Fruit fly (Drosophila melanogaster) whole organism, embryonic: ENCODE data around the gene CG31089.

Experiments used
- B-H1 ChIP-seq: fragments of 200-800 bp; sonication (Bioruptor generic); IDR thresholded peaks from 3 replicates; pipeline ENCODE4 v1.3.6; 2022; ENCODE audit warnings: missing biosample characterization, missing genetic modification characterization
- Bgb ChIP-seq: fragments of 200-800 bp; sonication (Bioruptor generic); IDR thresholded peaks from 2 replicates; pipeline ENCODE4 v1.3.6; 2022; ENCODE audit warnings: missing biosample characterization, missing genetic modification characterization; ENCODE audit not compliant: partially characterized antibody
- CG11398 ChIP-seq: fragments of 200-800 bp; sonication (Bioruptor generic); optimal IDR thresholded peaks from 2 replicates; lab custom pipeline; 2016; ENCODE audit warnings: missing biosample characterization, missing genetic modification characterization
- CG12659 ChIP-seq: fragments of 200-800 bp; sonication (Bioruptor generic); optimal IDR thresholded peaks from 3 replicates; lab custom pipeline; 2017; ENCODE audit warnings: mild to moderate bottlenecking, missing biosample characterization, missing genetic modification reagents, missing genetic modification characterization
- CG12769 ChIP-seq: fragments of 200-800 bp; sonication (Bioruptor generic); optimal IDR thresholded peaks from 2 replicates; lab custom pipeline; 2019; ENCODE audit warnings: missing biosample characterization, mild to moderate bottlenecking, missing genetic modification characterization, moderate library complexity
- CG13287 ChIP-seq: fragments of 200-800 bp; sonication (Bioruptor generic); IDR thresholded peaks from 2 replicates; pipeline ENCODE4 v1.3.6; 2022; ENCODE audit warnings: missing biosample characterization, missing genetic modification characterization; ENCODE audit not compliant: partially characterized antibody
- CG14667 ChIP-seq: fragments of 200-800 bp; sonication (Bioruptor generic); IDR thresholded peaks from 2 replicates; pipeline ENCODE4 v1.3.6; 2022; ENCODE audit warnings: missing biosample characterization, missing genetic modification characterization
- CG1529 ChIP-seq: fragments of 200-800 bp; sonication (Bioruptor generic); optimal IDR thresholded peaks from 3 replicates; lab custom pipeline; 2018; ENCODE audit warnings: missing biosample characterization, missing genetic modification characterization
- CG15514 ChIP-seq: fragments of 200-800 bp; sonication (Bioruptor generic); optimal IDR thresholded peaks from 3 replicates; lab custom pipeline; 2017; ENCODE audit warnings: missing biosample characterization, missing genetic modification characterization, mild to moderate bottlenecking, moderate library complexity, missing genetic modification reagents
- CG17186 ChIP-seq: fragments of 200-800 bp; sonication (Bioruptor generic); optimal IDR thresholded peaks from 3 replicates; lab custom pipeline; 2017; ENCODE audit warnings: missing biosample characterization, missing genetic modification reagents, missing genetic modification characterization
- CG17328 ChIP-seq: fragments of 200-800 bp; sonication (Bioruptor generic); IDR thresholded peaks from 2 replicates; pipeline ENCODE4 v1.3.6; 2022; ENCODE audit warnings: missing biosample characterization, missing genetic modification characterization
- CG18476 ChIP-seq: fragments of 200-800 bp; sonication (Bioruptor generic); optimal IDR thresholded peaks from 2 replicates; lab custom pipeline; 2016; ENCODE audit warnings: missing biosample characterization, mild to moderate bottlenecking, missing genetic modification characterization
- CG2678 ChIP-seq: fragments of 200-800 bp; sonication (Bioruptor generic); optimal IDR thresholded peaks from 3 replicates; lab custom pipeline; 2019; ENCODE audit warnings: missing biosample characterization, mild to moderate bottlenecking, missing genetic modification characterization, moderate library complexity
- CG3281 ChIP-seq: fragments of 200-800 bp; sonication (Bioruptor generic); optimal IDR thresholded peaks from 3 replicates; lab custom pipeline; 2017; ENCODE audit warnings: missing biosample characterization, mild to moderate bottlenecking, missing genetic modification characterization
- CG34376 ChIP-seq: fragments of 200-800 bp; sonication (Bioruptor generic); optimal IDR thresholded peaks from 2 replicates; lab custom pipeline; 2018; ENCODE audit warnings: missing biosample characterization, mild to moderate bottlenecking, missing genetic modification characterization
- CG5953 ChIP-seq: fragments of 200-800 bp; sonication (Bioruptor generic); IDR thresholded peaks from 2 replicates; pipeline ENCODE4 v1.3.6; 2022; ENCODE audit warnings: missing biosample characterization, missing genetic modification characterization
- CG7372 ChIP-seq: fragments of 200-800 bp; sonication (Bioruptor generic); IDR thresholded peaks from 2 replicates; pipeline ENCODE4 v1.3.6; 2022; ENCODE audit warnings: missing biosample characterization, missing genetic modification characterization
- CG8089 ChIP-seq: fragments of 200-800 bp; sonication (Bioruptor generic); optimal IDR thresholded peaks from 3 replicates; lab custom pipeline; 2016; ENCODE audit warnings: missing biosample characterization, missing genetic modification characterization
- CG8281 ChIP-seq: fragments of 200-800 bp; sonication (Bioruptor generic); optimal IDR thresholded peaks from 2 replicates; lab custom pipeline; 2018; ENCODE audit warnings: missing biosample characterization, mild to moderate bottlenecking, missing genetic modification characterization, moderate library complexity
- CG9817 ChIP-seq: fragments of 200-800 bp; sonication (Bioruptor generic); optimal IDR thresholded peaks from 2 replicates; lab custom pipeline; 2018; ENCODE audit warnings: missing biosample characterization, mild to moderate bottlenecking, missing genetic modification characterization, moderate library complexity
- Camta ChIP-seq: fragments of 200-800 bp; sonication (Bioruptor generic); optimal IDR thresholded peaks from 2 replicates; lab custom pipeline; 2016; ENCODE audit warnings: missing biosample characterization, missing genetic modification characterization
- CrebB ChIP-seq: fragments of 200-800 bp; sonication (Bioruptor generic); optimal IDR thresholded peaks from 3 replicates; lab custom pipeline; 2018; ENCODE audit warnings: missing biosample characterization, mild to moderate bottlenecking, missing genetic modification characterization
- Dp ChIP-seq: fragments of 200-800 bp; sonication (Bioruptor generic); optimal IDR thresholded peaks from 2 replicates; lab custom pipeline; 2018; ENCODE audit warnings: missing biosample characterization, mild to moderate bottlenecking, missing genetic modification characterization, moderate library complexity
- Ets97D ChIP-seq: fragments of 200-800 bp; sonication (Bioruptor generic); optimal IDR thresholded peaks from 3 replicates; lab custom pipeline; 2016; ENCODE audit warnings: missing biosample characterization, missing genetic modification characterization
- HHEX ChIP-seq: fragments of 200-800 bp; sonication (Bioruptor generic); optimal IDR thresholded peaks from 3 replicates; lab custom pipeline; 2017; ENCODE audit warnings: missing biosample characterization, mild to moderate bottlenecking, missing genetic modification characterization, missing genetic modification reagents
- HLH54F ChIP-seq: fragments of 200-800 bp; sonication (Bioruptor generic); optimal IDR thresholded peaks from 3 replicates; lab custom pipeline; 2016; ENCODE audit warnings: missing biosample characterization, missing genetic modification characterization
- HmgD ChIP-seq: fragments of 200-800 bp; sonication (Bioruptor generic); optimal IDR thresholded peaks from 3 replicates; lab custom pipeline; 2016; ENCODE audit warnings: missing biosample characterization, missing genetic modification characterization
- Hmx ChIP-seq: fragments of 200-800 bp; sonication (Bioruptor generic); optimal IDR thresholded peaks from 2 replicates; lab custom pipeline; 2016; ENCODE audit warnings: missing biosample characterization, missing genetic modification characterization
- Hr3 ChIP-seq: fragments of 200-800 bp; sonication (Bioruptor generic); optimal IDR thresholded peaks from 3 replicates; lab custom pipeline; 2016; ENCODE audit warnings: missing biosample characterization, missing genetic modification characterization
- MBD-R2 ChIP-seq: fragments of 200-800 bp; sonication (Bioruptor generic); IDR thresholded peaks from 2 replicates; pipeline ENCODE4 v1.3.6; 2022; ENCODE audit warnings: missing biosample characterization, missing genetic modification characterization
- Max ChIP-seq: fragments of 200-800 bp; sonication (Bioruptor generic); optimal IDR thresholded peaks from 2 replicates; lab custom pipeline; 2016; ENCODE audit warnings: missing biosample characterization, mild to moderate bottlenecking, missing genetic modification characterization
- NK7.1 ChIP-seq: fragments of 200-800 bp; sonication (Bioruptor generic); optimal IDR thresholded peaks from 3 replicates; lab custom pipeline; 2016; ENCODE audit warnings: missing biosample characterization, missing genetic modification characterization
- NfI ChIP-seq: fragments of 200-800 bp; sonication (Bioruptor generic); optimal IDR thresholded peaks from 3 replicates; lab custom pipeline; 2018; ENCODE audit warnings: missing biosample characterization, mild to moderate bottlenecking, missing genetic modification characterization, moderate library complexity
- Rfx ChIP-seq: fragments of 200-800 bp; sonication (Bioruptor generic); IDR thresholded peaks from 2 replicates; pipeline ENCODE4 v1.3.6; 2022; ENCODE audit warnings: missing biosample characterization, missing genetic modification characterization
- bab2 ChIP-seq: fragments of 200-800 bp; sonication (Bioruptor generic); optimal IDR thresholded peaks from 2 replicates; lab custom pipeline; 2016; ENCODE audit warnings: missing biosample characterization, missing genetic modification characterization
- bbx ChIP-seq: fragments of 200-800 bp; sonication (Bioruptor generic); IDR thresholded peaks from 2 replicates; pipeline ENCODE4 v1.3.6; 2022; ENCODE audit warnings: missing biosample characterization, missing genetic modification characterization; ENCODE audit not compliant: partially characterized antibody
- caup ChIP-seq: fragments of 200-800 bp; sonication (Bioruptor generic); optimal IDR thresholded peaks from 3 replicates; lab custom pipeline; 2017; ENCODE audit warnings: missing biosample characterization, mild to moderate bottlenecking, missing genetic modification characterization, moderate library complexity; ENCODE audit not compliant: severe bottlenecking
- cg ChIP-seq: fragments of 200-800 bp; sonication (Bioruptor generic); optimal IDR thresholded peaks from 3 replicates; lab custom pipeline; 2019; ENCODE audit warnings: missing biosample characterization, mild to moderate bottlenecking, missing genetic modification characterization, moderate library complexity
- eve ChIP-seq, 2 experiments: fragments of >200 bp; optimal IDR thresholded peaks; 2 replicates each; lab custom pipeline; 2017; ENCODE audit warnings: missing biosample characterization in 2 of 2, missing genetic modification characterization in 2 of 2
- ewg ChIP-seq: fragments of 200-800 bp; sonication (Bioruptor generic); optimal IDR thresholded peaks from 3 replicates; lab custom pipeline; 2017; ENCODE audit warnings: mild to moderate bottlenecking, missing biosample characterization, missing genetic modification reagents, missing genetic modification characterization
- gcm2 ChIP-seq: fragments of 200-800 bp; sonication (Bioruptor generic); optimal IDR thresholded peaks from 2 replicates; lab custom pipeline; 2016; ENCODE audit warnings: missing biosample characterization, missing genetic modification characterization
- kay ChIP-seq: fragments of 200-800 bp; sonication (Bioruptor generic); optimal IDR thresholded peaks from 2 replicates; lab custom pipeline; 2016; ENCODE audit warnings: missing biosample characterization, missing genetic modification characterization
- lmd ChIP-seq: fragments of 200-800 bp; sonication (Bioruptor generic); IDR thresholded peaks from 2 replicates; pipeline ENCODE4 v1.3.6; 2022; ENCODE audit warnings: missing biosample characterization, missing genetic modification characterization
- nau ChIP-seq: fragments of 200-800 bp; sonication (Bioruptor generic); optimal IDR thresholded peaks from 3 replicates; lab custom pipeline; 2017; ENCODE audit warnings: missing biosample characterization, mild to moderate bottlenecking, missing genetic modification characterization, missing genetic modification reagents
- nerfin-1 ChIP-seq: fragments of 200-800 bp; sonication (Bioruptor generic); optimal IDR thresholded peaks from 3 replicates; lab custom pipeline; 2019; ENCODE audit warnings: missing biosample characterization, mild to moderate bottlenecking, missing genetic modification characterization, moderate library complexity
- run ChIP-seq: fragments of 200-800 bp; sonication (Bioruptor generic); optimal IDR thresholded peaks from 3 replicates; lab custom pipeline; 2018; ENCODE audit warnings: missing biosample characterization, mild to moderate bottlenecking, missing genetic modification characterization
- sens ChIP-seq: fragments of 200-800 bp; sonication (Bioruptor generic); peaks from one replicate; lab custom pipeline; 2016; ENCODE audit warnings: missing biosample characterization, missing genetic modification characterization
- trem ChIP-seq: fragments of 200-800 bp; optimal IDR thresholded peaks from 3 replicates; lab custom pipeline; 2019; ENCODE audit warnings: missing biosample characterization, mild to moderate bottlenecking, missing genetic modification characterization, moderate library complexity
- twi ChIP-seq: fragments of 200-800 bp; optimal IDR thresholded peaks from 2 replicates; lab custom pipeline; 2019; ENCODE audit warnings: missing biosample characterization, mild to moderate bottlenecking, missing genetic modification characterization, moderate library complexity
- vvl ChIP-seq: fragments of 200-800 bp; sonication (Bioruptor generic); IDR thresholded peaks from 2 replicates; pipeline ENCODE4 v1.3.6; 2022; ENCODE audit warnings: missing biosample characterization, missing genetic modification characterization
- zfh2 ChIP-seq: fragments of 200-800 bp; sonication (Bioruptor generic); optimal IDR thresholded peaks from 2 replicates; lab custom pipeline; 2016; ENCODE audit warnings: missing biosample characterization, missing genetic modification characterization

Gene CG31089

dm6 chr3R:25893272-25893671 lies 9.2 kb upstream of the CG31089 start, which contains the start of gene CG5913 (continued):
- TF ChIP-seq cg (GFP tag; lab: Kevin White, UChicago) (no peak), CG15514 (GFP tag; lab: Kevin White, UChicago) (peak; percentile 44), twi (no peak), caup (GFP tag; lab: Kevin White, UChicago) (no peak), ewg (GFP tag; lab: Kevin White, UChicago) (no peak), HHEX (GFP tag; lab: Kevin White, UChicago) (no peak), CG8089 (GFP tag; lab: Kevin White, UChicago) (no peak), CrebB (tag; lab: Kevin White, UChicago) (no peak), CG1529 (GFP tag; lab: Kevin White, UChicago) (no peak), CG12659 (GFP tag; lab: Kevin White, UChicago) (no peak), HLH54F (GFP tag; lab: Kevin White, UChicago) (no peak), vvl (GFP tag; lab: Robert Waterston, UW) (0 out of 2 replicates have a peak, but pooled peaks have one; percentile 6), Hr3 (GFP tag; lab: Kevin White, UChicago) (no peak), NK7.1 (GFP tag; lab: Kevin White, UChicago) (no peak), MBD-R2 (GFP tag; lab: Robert Waterston, UW) (peak; percentile 95), gcm2 (GFP tag; lab: Kevin White, UChicago) (no peak), CG5953 (GFP tag; lab: Robert Waterston, UW) (no peak), CG17186 (GFP tag; lab: Kevin White, UChicago) (peak; percentile 9), CG17328 (no peak), CG18476 (GFP tag; lab: Kevin White, UChicago) (no peak), Max (GFP tag; lab: Kevin White, UChicago) (peak; percentile 15), CG7372 (GFP tag; lab: Robert Waterston, UW) (no peak), CG9817 (tag; lab: Kevin White, UChicago) (no peak), run (tag; lab: Kevin White, UChicago) (no peak), kay (GFP tag; lab: Kevin White, UChicago) (no peak), CG2678 (tag; lab: Kevin White, UChicago) (no peak), lmd (no peak), CG14667 (no peak), B-H1 (no peak), bab2 (GFP tag; lab: Kevin White, UChicago) (no peak), zfh2 (GFP tag; lab: Kevin White, UChicago) (no peak), Rfx (GFP tag; lab: Robert Waterston, UW) (0 out of 2 replicates have a peak, but pooled peaks have one; percentile 15), CG13287 (GFP tag; lab: Robert Waterston, UW) (peak; percentile 63; the same call in 1 of the 2 replicates), Ets97D (peak; percentile 71), Hmx (GFP tag; lab: Kevin White, UChicago) (no peak), Dp (GFP tag; lab: Kevin White, UChicago) (peak; percentile 57), NfI (GFP tag; lab: Kevin White, UChicago) (no peak), trem (peak; percentile 99), CG8281 (no peak), CG11398 (GFP tag; lab: Kevin White, UChicago) (no peak), Bgb (0 out of 2 replicates have a peak, but pooled peaks have one; percentile 12), eve (GFP tag; optimal IDR thresholded peaks at IDR 0.05; lab: Kevin White, UChicago) (no peak), CG3281 (GFP tag; lab: Kevin White, UChicago) (no peak), HmgD (GFP tag; lab: Kevin White, UChicago) (no peak), Camta (no peak), CG34376 (GFP tag; lab: Kevin White, UChicago) (no peak), CG12769 (tag; lab: Kevin White, UChicago) (no peak), nerfin-1 (no peak), nau (GFP tag; lab: Kevin White, UChicago) (no peak), sens (GFP tag; lab: Kevin White, UChicago) (peak; percentile 20), bbx (GFP tag; lab: Robert Waterston, UW) (peak; percentile 49; the same call in 1 of the 2 replicates)
